Worm (Caenorhabditis elegans): ENCODE data around the gene rpl-35.

Gene rpl-35

DNA sequence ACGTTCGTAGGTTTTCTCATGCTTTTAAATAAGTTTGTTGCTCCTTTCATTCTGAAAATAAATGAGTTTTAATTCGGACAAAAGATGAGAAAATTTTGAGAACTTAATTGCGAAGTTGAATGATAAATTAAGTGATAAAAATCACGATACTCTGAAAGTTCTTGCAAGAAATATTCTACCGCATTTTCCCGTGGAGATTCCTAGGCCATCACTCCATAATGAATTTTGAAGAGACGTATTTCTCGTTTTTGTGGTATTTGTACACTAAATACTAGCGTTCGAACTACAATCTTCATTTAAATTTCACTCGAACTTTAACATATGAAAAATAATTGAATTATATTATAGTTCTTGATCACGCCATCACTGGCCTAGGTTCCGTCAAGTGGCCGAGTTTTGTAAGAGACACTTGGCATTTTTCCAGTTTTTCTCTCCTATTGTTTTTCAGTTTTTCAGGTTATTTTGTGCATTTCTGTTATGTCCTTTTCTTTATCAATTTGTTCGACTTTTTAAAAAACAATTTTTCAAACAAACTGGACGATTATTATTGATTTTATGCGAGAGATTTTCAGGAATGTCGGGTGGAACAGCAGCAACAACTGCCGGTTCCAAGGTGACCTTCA is 3.6 kb downstream of the rpl-35 start, which contains the start of the genes coq-5 and ufm-1:
coq-5 (minus strand) TSS at position 51 of the 623 bp plus-strand sequence.
ufm-1 (plus strand) TSS at position 573 of the 623 bp plus-strand sequence.
- TF ChIP-seq ces-1 (GFP tag; optimal IDR thresholded peaks at IDR 0.05): peak; percentile 10
- TF ChIP-seq ceh-39 (tag; optimal IDR thresholded peaks at IDR 0.05): no peak

- TF ChIP-seq snpc-4 (tag; optimal IDR thresholded peaks at IDR 0.05): no peak
- no peak for TF ChIP-seq lin-13 (tag; optimal IDR thresholded peaks at IDR 0.05)
Observed at ce11 chrIII:7859313-7859712, 4.4 kb downstream of the rpl-35 start, which contains the start of gene tomm-7. Gene tomm-7, plus strand, starts transcription at chrIII:7859613.

- no peak for TF ChIP-seq ham-2 (GFP tag; optimal IDR thresholded peaks at IDR 0.05)
- peak; percentile 36 for TF ChIP-seq zip-8 (tag; optimal IDR thresholded peaks at IDR 0.05)
- TF ChIP-seq nhr-76 (tag; optimal IDR thresholded peaks at IDR 0.05): no peak
Observed at ce11 chrIII:7860885-7861284, 6.0 kb downstream of the rpl-35 start, which contains the start of gene cuc-1. Gene cuc-1, minus strand, starts transcription at chrIII:7860985.

DNA sequence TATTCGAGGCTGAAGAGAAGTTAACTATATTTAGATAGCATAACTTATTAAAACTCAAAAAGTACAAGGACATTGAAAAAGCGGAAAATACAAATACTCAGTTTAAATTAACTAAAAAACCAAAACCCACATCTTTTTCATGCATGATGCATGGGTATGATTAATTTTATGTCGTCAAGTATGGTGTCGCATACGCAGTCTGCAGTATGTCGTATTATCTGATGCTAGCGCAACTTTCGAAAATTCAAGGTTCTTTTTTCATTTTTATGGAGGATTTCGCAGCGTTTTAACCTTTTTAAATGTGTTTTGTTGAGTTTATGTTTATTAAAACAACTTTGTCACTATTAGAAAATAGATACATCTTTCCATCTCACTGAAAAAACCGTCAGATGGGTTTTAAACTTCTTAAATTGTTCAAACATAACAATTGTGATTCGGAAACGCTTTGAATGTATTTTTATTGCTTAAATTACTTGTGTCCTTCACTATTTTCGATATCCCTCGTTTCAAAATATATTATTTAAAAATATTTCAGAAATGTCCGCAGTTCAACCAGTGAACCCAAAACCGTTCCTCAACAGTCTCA is 6.7 kb downstream of the rpl-35 start, which contains the start of gene snr-5:
snr-5 (plus strand) TSS at position 536 of the 586 bp plus-strand sequence.
- no peak for TF ChIP-seq mep-1 (tag; optimal IDR thresholded peaks at IDR 0.05)
- no peak for TF ChIP-seq unc-120 (tag; optimal IDR thresholded peaks at IDR 0.05; ENCODE audit: poor library complexity, severe bottlenecking)
- no peak for TF ChIP-seq nhr-12 (tag; optimal IDR thresholded peaks at IDR 0.05)
- no peak for TF ChIP-seq elt-1 (tag; optimal IDR thresholded peaks at IDR 0.05; ENCODE audit: borderline replicate concordance, insufficient read depth)
- TF ChIP-seq lin-13 (tag; optimal IDR thresholded peaks at IDR 0.05): no peak
- no peak for TF ChIP-seq lsy-2 (tag; optimal IDR thresholded peaks at IDR 0.05)
- TF ChIP-seq flh-1 (GFP tag; optimal IDR thresholded peaks at IDR 0.05): no peak
- no peak for TF ChIP-seq snpc-4 (tag; optimal IDR thresholded peaks at IDR 0.05)
- TF ChIP-seq blmp-1 (tag; optimal IDR thresholded peaks at IDR 0.05): no peak
- TF ChIP-seq ceh-43 (GFP tag; optimal IDR thresholded peaks at IDR 0.05): no peak
- no peak for TF ChIP-seq ces-1 (GFP tag; optimal IDR thresholded peaks at IDR 0.05)
- no peak for TF ChIP-seq mls-2 (tag; optimal IDR thresholded peaks at IDR 0.05)
- TF ChIP-seq nhr-2 (tag; optimal IDR thresholded peaks at IDR 0.05): no peak
- TF ChIP-seq mab-5 (tag; optimal IDR thresholded peaks at IDR 0.05): no peak
- no peak for TF ChIP-seq lin-32 (GFP tag; optimal IDR thresholded peaks at IDR 0.05)
- no peak for TF ChIP-seq hlh-1 (tag; optimal IDR thresholded peaks at IDR 0.05)

DNA sequence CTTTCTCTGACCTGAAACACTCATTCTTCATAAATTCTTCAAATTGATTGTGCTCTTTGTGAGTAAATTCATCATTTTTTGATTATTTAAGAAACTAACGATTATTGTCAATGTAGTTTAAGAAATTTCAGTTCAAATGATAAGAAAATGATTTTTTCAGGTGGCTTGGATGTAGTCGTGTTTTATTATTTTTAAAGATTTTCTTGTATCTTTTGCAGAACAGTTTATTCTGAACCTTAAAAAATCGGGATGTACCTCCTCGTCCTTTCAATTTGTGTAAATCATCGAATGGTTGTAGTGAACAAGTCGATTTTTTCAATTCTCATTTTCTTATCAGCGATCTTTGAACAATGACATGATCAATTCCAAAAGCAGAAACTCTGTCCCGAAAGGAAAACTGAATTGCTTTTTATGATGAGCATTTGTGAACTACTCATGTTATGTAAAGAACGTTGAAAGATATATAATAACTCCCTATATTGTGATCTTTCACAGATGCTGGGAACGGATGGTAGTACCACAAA is 10.4 kb downstream of the rpl-35 start, which contains the start of gene slc-17.3:
slc-17.3 (minus strand) TSS at position 51 of the 524 bp plus-strand sequence.
- TF ChIP-seq tbx-8 (GFP tag; optimal IDR thresholded peaks at IDR 0.05) (no peak), mep-1 (tag; optimal IDR thresholded peaks at IDR 0.05) (no peak), elt-3 (tag; optimal IDR thresholded peaks at IDR 0.05) (no peak), cnd-1 (tag; optimal IDR thresholded peaks at IDR 0.05) (no peak), pha-4 (tag; optimal IDR thresholded peaks at IDR 0.05) (no peak), M03D4.4 (tag; optimal IDR thresholded peaks at IDR 0.05) (no peak), nhr-237 (tag; optimal IDR thresholded peaks at IDR 0.05) (no peak), nhr-2 (tag; optimal IDR thresholded peaks at IDR 0.05) (no peak), nhr-28 (tag; optimal IDR thresholded peaks at IDR 0.05) (no peak), ceh-83 (GFP tag; optimal IDR thresholded peaks at IDR 0.05) (no peak), blmp-1 (tag; optimal IDR thresholded peaks at IDR 0.05) (no peak), unc-120 (tag; optimal IDR thresholded peaks at IDR 0.05; ENCODE audit: poor library complexity, severe bottlenecking) (no peak), zip-8 (tag; optimal IDR thresholded peaks at IDR 0.05) (no peak), drap-1 (GFP tag; optimal IDR thresholded peaks at IDR 0.05) (no peak), mab-5 (tag; optimal IDR thresholded peaks at IDR 0.05) (no peak), ceh-43 (GFP tag; optimal IDR thresholded peaks at IDR 0.05) (no peak), ztf-11 (tag; optimal IDR thresholded peaks at IDR 0.05) (no peak), mls-2 (tag; optimal IDR thresholded peaks at IDR 0.05) (no peak), sptf-1 (tag; optimal IDR thresholded peaks at IDR 0.05) (no peak)
